Fruit fly (Drosophila melanogaster) whole organism, embryonic: ENCODE data around the gene CG18095.

Experiments
- Atf6 ChIP-seq: fragments of 200-800 bp; sonication (Bioruptor generic); IDR thresholded peaks from 2 replicates; pipeline ENCODE4 v1.3.6; 2022; ENCODE audit warnings: missing biosample characterization, missing genetic modification characterization
- B-H2 ChIP-seq: fragments of 200-800 bp; sonication (Bioruptor generic); optimal IDR thresholded peaks from 2 replicates; lab custom pipeline; 2018; ENCODE audit warnings: missing biosample characterization, mild to moderate bottlenecking, missing genetic modification characterization
- CG10147 ChIP-seq: fragments of 200-800 bp; sonication (Bioruptor generic); optimal IDR thresholded peaks from 2 replicates; lab custom pipeline; 2019; ENCODE audit warnings: missing biosample characterization, mild to moderate bottlenecking, missing genetic modification characterization, moderate library complexity
- CG11398 ChIP-seq: fragments of 200-800 bp; sonication (Bioruptor generic); optimal IDR thresholded peaks from 2 replicates; lab custom pipeline; 2016; ENCODE audit warnings: missing biosample characterization, missing genetic modification characterization
- CG11504 ChIP-seq: fragments of 200-800 bp; sonication (Bioruptor generic); optimal IDR thresholded peaks from 3 replicates; lab custom pipeline; 2019; ENCODE audit warnings: missing biosample characterization, mild to moderate bottlenecking, missing genetic modification characterization, moderate library complexity
- CG12659 ChIP-seq: fragments of 200-800 bp; sonication (Bioruptor generic); optimal IDR thresholded peaks from 3 replicates; lab custom pipeline; 2017; ENCODE audit warnings: mild to moderate bottlenecking, missing biosample characterization, missing genetic modification reagents, missing genetic modification characterization
- CG12744 ChIP-seq: fragments of 200-800 bp; sonication (Bioruptor generic); optimal IDR thresholded peaks from 2 replicates; lab custom pipeline; 2016; ENCODE audit warnings: missing biosample characterization, missing genetic modification characterization
- CG12769 ChIP-seq: fragments of 200-800 bp; sonication (Bioruptor generic); optimal IDR thresholded peaks from 2 replicates; lab custom pipeline; 2019; ENCODE audit warnings: missing biosample characterization, mild to moderate bottlenecking, missing genetic modification characterization, moderate library complexity
- CG12942 ChIP-seq: fragments of 200-800 bp; sonication (Bioruptor generic); optimal IDR thresholded peaks from 3 replicates; lab custom pipeline; 2016; ENCODE audit warnings: missing biosample characterization, missing genetic modification characterization
- CG13424 ChIP-seq: fragments of 200-800 bp; sonication (Bioruptor generic); optimal IDR thresholded peaks from 2 replicates; lab custom pipeline; 2019; ENCODE audit warnings: missing biosample characterization, mild to moderate bottlenecking, missing genetic modification characterization, moderate library complexity
- CG14014 ChIP-seq: fragments of 200-800 bp; sonication (Bioruptor generic); IDR thresholded peaks from 2 replicates; pipeline ENCODE4 v1.3.6; 2022; ENCODE audit warnings: missing biosample characterization, missing genetic modification characterization
- CG14710 ChIP-seq: fragments of 200-800 bp; sonication (Bioruptor generic); optimal IDR thresholded peaks from 3 replicates; lab custom pipeline; 2019; ENCODE audit warnings: missing biosample characterization, mild to moderate bottlenecking, missing genetic modification characterization, moderate library complexity
- CG14965 ChIP-seq: fragments of 200-800 bp; sonication (Bioruptor generic); optimal IDR thresholded peaks from 2 replicates; lab custom pipeline; 2016; ENCODE audit warnings: missing biosample characterization, missing genetic modification characterization, borderline replicate concordance
- CG1647 ChIP-seq: fragments of 200-800 bp; sonication (Bioruptor generic); optimal IDR thresholded peaks from 3 replicates; lab custom pipeline; 2016; ENCODE audit warnings: missing biosample characterization, missing genetic modification characterization
- CG17612 ChIP-seq: fragments of 200-800 bp; sonication (Bioruptor generic); IDR thresholded peaks from 2 replicates; pipeline ENCODE4 v1.3.6; 2022; ENCODE audit warnings: missing biosample characterization, missing genetic modification characterization
- CG2116 ChIP-seq: fragments of 200-800 bp; sonication (Bioruptor generic); optimal IDR thresholded peaks from 3 replicates; lab custom pipeline; 2018; ENCODE audit warnings: missing biosample characterization, mild to moderate bottlenecking, missing genetic modification characterization
- CG2678 ChIP-seq: fragments of 200-800 bp; sonication (Bioruptor generic); optimal IDR thresholded peaks from 3 replicates; lab custom pipeline; 2019; ENCODE audit warnings: missing biosample characterization, mild to moderate bottlenecking, missing genetic modification characterization, moderate library complexity
- CG31441 ChIP-seq: fragments of 200-800 bp; sonication (Bioruptor generic); IDR thresholded peaks from 2 replicates; pipeline ENCODE4 v1.3.6; 2022; ENCODE audit warnings: missing biosample characterization, missing genetic modification characterization
- CG3281 ChIP-seq: fragments of 200-800 bp; sonication (Bioruptor generic); optimal IDR thresholded peaks from 3 replicates; lab custom pipeline; 2017; ENCODE audit warnings: missing biosample characterization, mild to moderate bottlenecking, missing genetic modification characterization
- CG3407 ChIP-seq: fragments of 200-800 bp; sonication (Bioruptor generic); optimal IDR thresholded peaks from 2 replicates; lab custom pipeline; 2018; ENCODE audit warnings: missing biosample characterization, mild to moderate bottlenecking, missing genetic modification characterization
- CG34376 ChIP-seq: fragments of 200-800 bp; sonication (Bioruptor generic); optimal IDR thresholded peaks from 2 replicates; lab custom pipeline; 2018; ENCODE audit warnings: missing biosample characterization, mild to moderate bottlenecking, missing genetic modification characterization
- CG42726 ChIP-seq: fragments of 200-800 bp; sonication (Bioruptor generic); IDR thresholded peaks from 2 replicates; pipeline ENCODE4 v1.3.6; 2022; ENCODE audit warnings: missing biosample characterization, missing genetic modification characterization; ENCODE audit not compliant: partially characterized antibody
- CG6175 ChIP-seq: fragments of 200-800 bp; sonication (Bioruptor generic); IDR thresholded peaks from 3 replicates; pipeline ENCODE4 v1.3.6; 2022; ENCODE audit warnings: missing biosample characterization, missing genetic modification characterization
- CG9876 ChIP-seq: fragments of 200-800 bp; sonication (Bioruptor generic); optimal IDR thresholded peaks from 2 replicates; lab custom pipeline; 2016; ENCODE audit warnings: missing biosample characterization, missing genetic modification characterization
- D ChIP-seq, 2 experiments: fragments of 200-800 bp in 1 of 2; fragments of >200 bp in 1 of 2; sonication (Bioruptor generic) in 1 of 2; optimal IDR thresholded peaks; 2 replicates in 1 of 2; 3 replicates in 1 of 2; lab custom pipeline; 2017; ENCODE audit warnings: mild to moderate bottlenecking in 1 of 2, missing biosample characterization in 1 of 2, missing genetic modification characterization in 1 of 2, missing genetic modification reagents in 1 of 2
- Dll ChIP-seq: fragments of 200-800 bp; sonication (Bioruptor generic); IDR thresholded peaks from 4 replicates; pipeline ENCODE4 v1.3.6; 2022; ENCODE audit warnings: missing biosample characterization, missing genetic modification characterization; ENCODE audit not compliant: partially characterized antibody
- E2f1 ChIP-seq: fragments of 200-800 bp; sonication (Bioruptor generic); IDR thresholded peaks from 2 replicates; pipeline ENCODE4 v1.3.6; 2022; ENCODE audit warnings: missing biosample characterization, missing genetic modification characterization
- Elba2 ChIP-seq: fragments of 200-800 bp; sonication (Bioruptor generic); optimal IDR thresholded peaks from 3 replicates; lab custom pipeline; 2016; ENCODE audit warnings: missing biosample characterization, missing genetic modification characterization
- Ets65A ChIP-seq: fragments of 200-800 bp; sonication (Bioruptor generic); peaks from one replicate; lab custom pipeline; 2016; ENCODE audit warnings: missing biosample characterization, missing genetic modification characterization
- HHEX ChIP-seq: fragments of 200-800 bp; sonication (Bioruptor generic); optimal IDR thresholded peaks from 3 replicates; lab custom pipeline; 2017; ENCODE audit warnings: missing biosample characterization, mild to moderate bottlenecking, missing genetic modification characterization, missing genetic modification reagents
- Hr78 ChIP-seq, 2 experiments: fragments of 200-800 bp in 1 of 2; fragments of >200 bp in 1 of 2; sonication (Bioruptor generic) in 1 of 2; optimal IDR thresholded peaks; 2 replicates each; lab custom pipeline; 2017 to 2019; ENCODE audit warnings: missing biosample characterization in 2 of 2, missing genetic modification characterization in 2 of 2, mild to moderate bottlenecking in 1 of 2, moderate library complexity in 1 of 2
- Lpt ChIP-seq: fragments of >200 bp; optimal IDR thresholded peaks from 2 replicates; lab custom pipeline; 2018; ENCODE audit warnings: missing biosample characterization, missing genetic modification characterization
- Rfx ChIP-seq: fragments of 200-800 bp; sonication (Bioruptor generic); IDR thresholded peaks from 2 replicates; pipeline ENCODE4 v1.3.6; 2022; ENCODE audit warnings: missing biosample characterization, missing genetic modification characterization
- Ssrp ChIP-seq: fragments of 200-800 bp; sonication (Bioruptor generic); optimal IDR thresholded peaks from 2 replicates; lab custom pipeline; 2018; ENCODE audit warnings: missing biosample characterization, mild to moderate bottlenecking, missing genetic modification characterization, moderate library complexity
- TFAM ChIP-seq: fragments of 200-800 bp; sonication (Bioruptor generic); optimal IDR thresholded peaks from 2 replicates; lab custom pipeline; 2017; ENCODE audit warnings: missing biosample characterization, missing genetic modification characterization, inconsistent platforms
- Vsx1 ChIP-seq: fragments of 200-800 bp; sonication (Bioruptor generic); optimal IDR thresholded peaks from 2 replicates; lab custom pipeline; 2017; ENCODE audit warnings: missing biosample characterization, mild to moderate bottlenecking, missing genetic modification characterization, missing genetic modification reagents
- chinmo ChIP-seq: fragments of 200-800 bp; sonication (Bioruptor generic); IDR thresholded peaks from 4 replicates; pipeline ENCODE4 v1.3.6; 2022; ENCODE audit warnings: missing biosample characterization, missing genetic modification characterization; ENCODE audit not compliant: partially characterized antibody
- ftz-f1 ChIP-seq: fragments of 200-800 bp; sonication (Bioruptor generic); optimal IDR thresholded peaks from 2 replicates; lab custom pipeline; 2016; ENCODE audit warnings: missing biosample characterization, missing genetic modification characterization
- ken ChIP-seq: fragments of 200-800 bp; sonication (Bioruptor generic); IDR thresholded peaks from 3 replicates; pipeline ENCODE4 v1.3.6; 2022; ENCODE audit warnings: missing biosample characterization, missing genetic modification characterization
- lab ChIP-seq: fragments of 200-800 bp; sonication (Bioruptor generic); optimal IDR thresholded peaks from 3 replicates; lab custom pipeline; 2017; ENCODE audit warnings: missing biosample characterization, missing genetic modification characterization, mild to moderate bottlenecking, moderate library complexity, missing genetic modification reagents
- mirr ChIP-seq: fragments of 200-800 bp; sonication (Bioruptor generic); optimal IDR thresholded peaks from 3 replicates; lab custom pipeline; 2018; ENCODE audit warnings: missing biosample characterization, mild to moderate bottlenecking, missing genetic modification characterization
- pfk ChIP-seq: fragments of 200-800 bp; sonication (Bioruptor generic); optimal IDR thresholded peaks from 2 replicates; lab custom pipeline; 2018; ENCODE audit warnings: missing biosample characterization, mild to moderate bottlenecking, missing genetic modification characterization, moderate library complexity
- pita ChIP-seq: fragments of 200-800 bp; sonication (Bioruptor generic); optimal IDR thresholded peaks from 2 replicates; lab custom pipeline; 2017; ENCODE audit warnings: missing biosample characterization, mild to moderate bottlenecking, missing genetic modification characterization
- pzg ChIP-seq: fragments of 200-800 bp; sonication (Bioruptor generic); optimal IDR thresholded peaks from 3 replicates; lab custom pipeline; 2018; ENCODE audit warnings: missing biosample characterization, mild to moderate bottlenecking, missing genetic modification characterization, moderate library complexity
- schlank ChIP-seq: fragments of 200-800 bp; sonication (Bioruptor generic); optimal IDR thresholded peaks from 2 replicates; lab custom pipeline; 2018; ENCODE audit warnings: missing biosample characterization, mild to moderate bottlenecking, missing genetic modification characterization
- sens-2 ChIP-seq: fragments of 200-800 bp; sonication (Bioruptor generic); IDR thresholded peaks from 2 replicates; pipeline ENCODE4 v1.3.6; 2022; ENCODE audit warnings: missing biosample characterization, missing genetic modification characterization
- sim ChIP-seq: fragments of 200-800 bp; sonication (Bioruptor generic); IDR thresholded peaks from 2 replicates; pipeline ENCODE4 v1.3.6; 2022; ENCODE audit warnings: missing biosample characterization, missing genetic modification characterization
- sna ChIP-seq: fragments of 200-800 bp; sonication (Bioruptor generic); IDR thresholded peaks from 2 replicates; pipeline ENCODE4 v1.3.6; 2022; ENCODE audit warnings: missing biosample characterization, missing genetic modification characterization; ENCODE audit not compliant: partially characterized antibody
- z ChIP-seq: fragments of 200-800 bp; sonication (Bioruptor generic); IDR thresholded peaks from 3 replicates; pipeline ENCODE4 v1.3.6; 2022; ENCODE audit warnings: missing biosample characterization, missing genetic modification characterization
- zen2 ChIP-seq: fragments of 200-800 bp; sonication (Bioruptor generic); IDR thresholded peaks from 3 replicates; pipeline ENCODE4 v1.3.6; 2022; ENCODE audit warnings: missing biosample characterization, missing genetic modification characterization; ENCODE audit not compliant: partially characterized antibody

Gene CG18095

DNA sequence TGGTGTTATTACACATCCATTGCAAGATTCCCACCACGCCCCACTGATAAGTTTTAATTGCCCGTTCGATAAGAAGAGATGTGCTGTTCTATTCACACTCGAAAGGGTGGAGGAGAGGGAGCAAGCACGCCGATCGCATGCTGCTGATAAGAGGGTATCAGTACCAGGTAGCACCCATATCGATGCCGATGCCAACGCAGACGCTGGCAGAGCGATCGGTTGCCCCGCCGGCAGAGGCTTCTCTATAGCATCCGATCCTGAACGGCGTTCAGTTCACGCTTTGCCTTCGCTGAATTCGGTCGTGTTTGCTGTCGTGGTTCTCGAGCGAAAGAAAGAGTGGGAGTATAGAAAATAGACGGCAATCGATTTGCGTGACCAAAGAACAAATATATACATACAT, 17.9 kb downstream of the CG18095 start (continued):
- TF ChIP-seq E2f1 (no peak), CG13424 (tag; lab: Kevin White, UChicago) (no peak), CG12769 (tag; lab: Kevin White, UChicago) (peak; percentile 78), CG11504 (tag; lab: Kevin White, UChicago) (no peak), sna (GFP tag; lab: Robert Waterston, UW) (no peak), chinmo (GFP tag; lab: Robert Waterston, UW) (0 out of 4 replicates have a peak, but pooled peaks have one; percentile 66), Ets65A (GFP tag; lab: Kevin White, UChicago) (peak; percentile 59), schlank (tag; lab: Kevin White, UChicago) (no peak), CG3407 (GFP tag; lab: Kevin White, UChicago) (no peak), B-H2 (peak; percentile 17), Elba2 (GFP tag; lab: Kevin White, UChicago) (no peak), pfk (GFP tag; lab: Kevin White, UChicago) (no peak), Atf6 (GFP tag; lab: Robert Waterston, UW) (no peak), ftz-f1 (no peak), Dll (no peak), CG11398 (no peak), CG3281 (peak; percentile 22), pzg (no peak), Hr78 (GFP tag; optimal IDR thresholded peaks at IDR 0.05; lab: Kevin White, UChicago) (no peak), CG34376 (GFP tag; lab: Kevin White, UChicago) (peak; percentile 95), sens-2 (GFP tag; lab: Robert Waterston, UW) (no peak), Ssrp (tag; lab: Kevin White, UChicago) (no peak), CG1647 (no peak), CG10147 (GFP tag; lab: Kevin White, UChicago) (no peak), pita (GFP tag; lab: Kevin White, UChicago) (no peak), CG14014 (peak; percentile 23; the same call in 1 of the 2 replicates), CG6175 (peak; percentile 55; the same call in 1 of the 3 replicates), ken (no peak), Rfx (no peak), CG14965 (no peak), CG12659 (GFP tag; lab: Kevin White, UChicago) (no peak), CG12942 (no peak), sim (GFP tag; lab: Robert Waterston, UW) (no peak), lab (GFP tag; lab: Kevin White, UChicago) (peak; percentile 41), CG2678 (tag; lab: Kevin White, UChicago) (peak; percentile 14), CG12744 (GFP tag; lab: Kevin White, UChicago) (no peak), CG9876 (peak; percentile 15), Lpt (GFP tag; lab: Kevin White, UChicago) (no peak), HHEX (no peak), CG31441 (GFP tag; lab: Robert Waterston, UW) (no peak), Vsx1 (GFP tag; lab: Kevin White, UChicago) (peak; percentile 11), CG17612 (GFP tag; lab: Robert Waterston, UW) (no peak), D (optimal IDR thresholded peaks at IDR 0.05; lab: Kevin White, UChicago) (no peak), D (GFP tag; optimal IDR thresholded peaks at IDR 0.05; lab: Kevin White, UChicago) (no peak), z (GFP tag; lab: Robert Waterston, UW) (no peak), CG42726 (GFP tag; lab: Robert Waterston, UW) (no peak), TFAM (GFP tag; lab: Kevin White, UChicago) (no peak), mirr (GFP tag; lab: Kevin White, UChicago) (peak; percentile 86), CG2116 (GFP tag; lab: Kevin White, UChicago) (no peak), zen2 (GFP tag; lab: Robert Waterston, UW) (no peak), CG14710 (tag; lab: Kevin White, UChicago) (no peak)
